Fruit fly (Drosophila melanogaster): ENCODE results near the gene Sh3beta.

DNA sequence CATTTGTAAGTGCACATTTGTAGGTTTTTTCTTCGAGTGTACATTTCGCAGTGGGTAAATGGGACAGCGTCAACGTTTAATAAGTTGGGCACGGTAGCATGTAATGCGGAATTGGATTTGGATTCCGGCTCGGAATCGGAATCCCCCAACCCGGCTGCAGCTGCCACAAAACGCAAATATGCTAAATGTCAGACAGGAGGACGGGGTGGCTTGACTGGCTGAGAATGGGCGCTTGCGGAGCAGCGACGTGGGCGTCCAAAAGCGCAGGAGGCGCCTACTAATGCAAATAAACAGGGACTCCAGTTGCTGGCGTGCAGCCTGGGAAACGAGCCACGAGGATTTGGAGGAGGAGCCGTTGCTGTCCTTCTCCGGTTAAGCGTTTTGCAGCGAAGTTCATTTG lies 18.8 kb upstream of the Sh3beta start, which contains the start of gene CG8564:
- TF ChIP-seq kay (GFP tag; ENCODE audit: borderline replicate concordance) (no peak), cnc (optimal IDR thresholded peaks at IDR 0.05) (no peak), cic (GFP tag; optimal IDR thresholded peaks at IDR 0.05) (no peak), pad (GFP tag; optimal IDR thresholded peaks at IDR 0.05) (no peak), tj (GFP tag; optimal IDR thresholded peaks at IDR 0.05) (no peak)

Data from whole organism, adult.